Fruit fly (Drosophila melanogaster) whole organism, embryonic: ENCODE data around the gene Actn.

ENCODE experiments used
- Abd-B ChIP-seq: fragments of 200-800 bp; sonication (Bioruptor generic); optimal IDR thresholded peaks from 2 replicates; lab custom pipeline; 2018; ENCODE audit warnings: missing biosample characterization, mild to moderate bottlenecking, missing genetic modification characterization, moderate library complexity
- Aef1 ChIP-seq: fragments of 200-800 bp; sonication (Bioruptor generic); IDR thresholded peaks from 3 replicates; pipeline ENCODE4 v1.3.6; 2022; ENCODE audit warnings: missing biosample characterization, missing genetic modification characterization
- Atf6 ChIP-seq: fragments of 200-800 bp; sonication (Bioruptor generic); IDR thresholded peaks from 2 replicates; pipeline ENCODE4 v1.3.6; 2022; ENCODE audit warnings: missing biosample characterization, missing genetic modification characterization
- Awh ChIP-seq: fragments of 200-800 bp; sonication (Bioruptor generic); IDR thresholded peaks from 2 replicates; pipeline ENCODE4, ENCODE4 v1.3.6; 2022; ENCODE audit warnings: missing biosample characterization, missing genetic modification characterization
- B-H1 ChIP-seq: fragments of 200-800 bp; sonication (Bioruptor generic); IDR thresholded peaks from 3 replicates; pipeline ENCODE4 v1.3.6; 2022; ENCODE audit warnings: missing biosample characterization, missing genetic modification characterization
- BEAF-32 ChIP-seq: fragments of 200-800 bp; sonication (Bioruptor generic); optimal IDR thresholded peaks from 3 replicates; lab custom pipeline; 2017; ENCODE audit warnings: missing biosample characterization, missing genetic modification characterization, mild to moderate bottlenecking, moderate library complexity, missing genetic modification reagents
- CG12219 ChIP-seq: fragments of 200-800 bp; sonication (Bioruptor generic); optimal IDR thresholded peaks from 3 replicates; lab custom pipeline; 2018; ENCODE audit warnings: missing biosample characterization, mild to moderate bottlenecking, missing genetic modification characterization
- CG12769 ChIP-seq: fragments of 200-800 bp; sonication (Bioruptor generic); optimal IDR thresholded peaks from 2 replicates; lab custom pipeline; 2019; ENCODE audit warnings: missing biosample characterization, mild to moderate bottlenecking, missing genetic modification characterization, moderate library complexity
- CG15073 ChIP-seq: fragments of 200-800 bp; sonication (Bioruptor generic); optimal IDR thresholded peaks from 2 replicates; lab custom pipeline; 2016; ENCODE audit warnings: missing biosample characterization, missing genetic modification characterization
- CG17328 ChIP-seq: fragments of 200-800 bp; sonication (Bioruptor generic); IDR thresholded peaks from 2 replicates; pipeline ENCODE4 v1.3.6; 2022; ENCODE audit warnings: missing biosample characterization, missing genetic modification characterization
- CG18262 ChIP-seq: fragments of 200-800 bp; optimal IDR thresholded peaks from 3 replicates; lab custom pipeline; 2019; ENCODE audit warnings: missing biosample characterization, mild to moderate bottlenecking, missing genetic modification characterization, moderate library complexity
- CG2120 ChIP-seq: fragments of 200-800 bp; sonication (Bioruptor generic); optimal IDR thresholded peaks from 3 replicates; lab custom pipeline; 2016; ENCODE audit warnings: missing biosample characterization, missing genetic modification characterization
- CG2202 ChIP-seq: fragments of 200-800 bp; sonication (Bioruptor generic); optimal IDR thresholded peaks from 2 replicates; lab custom pipeline; 2018; ENCODE audit warnings: missing biosample characterization, mild to moderate bottlenecking, missing genetic modification characterization
- CG30403 ChIP-seq: fragments of 200-800 bp; sonication (Bioruptor generic); optimal IDR thresholded peaks from 3 replicates; lab custom pipeline; 2016; ENCODE audit warnings: missing biosample characterization, missing genetic modification characterization
- CG3995 ChIP-seq: fragments of 200-800 bp; sonication (Bioruptor generic); optimal IDR thresholded peaks from 3 replicates; lab custom pipeline; 2016; ENCODE audit warnings: missing biosample characterization, missing genetic modification characterization
- CG4730 ChIP-seq: fragments of 200-800 bp; sonication (Bioruptor generic); IDR thresholded peaks from 2 replicates; pipeline ENCODE4 v1.3.6; 2022; ENCODE audit warnings: missing biosample characterization, missing genetic modification characterization
- CG6813 ChIP-seq: fragments of 200-800 bp; sonication (Bioruptor generic); optimal IDR thresholded peaks from 2 replicates; lab custom pipeline; 2017; ENCODE audit warnings: missing biosample characterization, missing genetic modification characterization, mild to moderate bottlenecking, moderate library complexity, missing genetic modification reagents
- CG9215 ChIP-seq: fragments of 200-800 bp; sonication (Bioruptor generic); IDR thresholded peaks from 2 replicates; pipeline ENCODE4 v1.3.6; 2022; ENCODE audit warnings: missing biosample characterization, missing genetic modification characterization
- CoRest ChIP-seq: fragments of 200-800 bp; sonication (Bioruptor generic); optimal IDR thresholded peaks from 3 replicates; lab custom pipeline; 2018; ENCODE audit warnings: missing biosample characterization, mild to moderate bottlenecking, missing genetic modification characterization, moderate library complexity
- Dfd ChIP-seq, 2 experiments: fragments of >200 bp; optimal IDR thresholded peaks; 2 replicates each; lab custom pipeline; 2017; ENCODE audit warnings: missing biosample characterization in 2 of 2, missing genetic modification characterization in 2 of 2
- Doc3 ChIP-seq: fragments of 200-800 bp; sonication (Bioruptor generic); IDR thresholded peaks from 3 replicates; pipeline ENCODE4 v1.3.6; 2022; ENCODE audit warnings: missing biosample characterization, missing genetic modification characterization; ENCODE audit not compliant: partially characterized antibody
- Drgx ChIP-seq: fragments of 200-800 bp; sonication (Bioruptor generic); IDR thresholded peaks from 2 replicates; pipeline ENCODE4 v1.3.6; 2022; ENCODE audit warnings: missing biosample characterization, missing genetic modification characterization
- Meics ChIP-seq: fragments of 200-800 bp; sonication (Bioruptor generic); optimal IDR thresholded peaks from 2 replicates; lab custom pipeline; 2017; ENCODE audit warnings: missing biosample characterization, mild to moderate bottlenecking, missing genetic modification characterization
- Myb ChIP-seq: fragments of 200-800 bp; sonication (Bioruptor generic); optimal IDR thresholded peaks from 2 replicates; lab custom pipeline; 2016; ENCODE audit warnings: missing biosample characterization, missing genetic modification characterization
- Optix ChIP-seq: fragments of 200-800 bp; sonication (Bioruptor generic); IDR thresholded peaks from 3 replicates; pipeline ENCODE4 v1.3.6; 2022; ENCODE audit warnings: missing biosample characterization, missing genetic modification characterization
- Sox102F ChIP-seq: fragments of 200-800 bp; sonication (Bioruptor generic); optimal IDR thresholded peaks from 2 replicates; lab custom pipeline; 2018; ENCODE audit warnings: missing biosample characterization, mild to moderate bottlenecking, missing genetic modification characterization, moderate library complexity
- Taf1 ChIP-seq: fragments of 200-800 bp; sonication (Bioruptor generic); IDR thresholded peaks from 2 replicates; pipeline ENCODE4 v1.3.6; 2022; ENCODE audit warnings: missing biosample characterization, missing genetic modification characterization
- al ChIP-seq: fragments of 200-800 bp; sonication (Bioruptor generic); IDR thresholded peaks from 2 replicates; pipeline ENCODE4 v1.3.6; 2022; ENCODE audit warnings: missing biosample characterization, missing genetic modification characterization
- az2 ChIP-seq: fragments of 200-800 bp; sonication (Bioruptor generic); optimal IDR thresholded peaks from 3 replicates; lab custom pipeline; 2016; ENCODE audit warnings: missing biosample characterization, missing genetic modification characterization
- chif ChIP-seq, 2 experiments: fragments of 200-800 bp; sonication (Bioruptor generic); optimal IDR thresholded peaks; 3 replicates each; lab custom pipeline; 2016; ENCODE audit warnings: missing biosample characterization in 2 of 2, missing genetic modification characterization in 2 of 2
- crol ChIP-seq: fragments of 200-800 bp; sonication (Bioruptor generic); IDR thresholded peaks from 2 replicates; pipeline ENCODE4 v1.3.6; 2022; ENCODE audit warnings: missing biosample characterization, missing genetic modification characterization
- dimm ChIP-seq: fragments of 200-800 bp; sonication (Bioruptor generic); IDR thresholded peaks from 2 replicates; pipeline ENCODE4 v1.3.6; 2022; ENCODE audit warnings: missing biosample characterization, missing genetic modification characterization
- dmrt11E ChIP-seq: fragments of 200-800 bp; sonication (Bioruptor generic); optimal IDR thresholded peaks from 3 replicates; lab custom pipeline; 2018; ENCODE audit warnings: missing biosample characterization, mild to moderate bottlenecking, missing genetic modification characterization, moderate library complexity
- dpn ChIP-seq, 2 experiments: fragments of 200-800 bp; sonication (Bioruptor generic); optimal IDR thresholded peaks; 3 replicates each; lab custom pipeline; 2016; ENCODE audit warnings: missing biosample characterization in 2 of 2, missing genetic modification characterization in 2 of 2
- gem ChIP-seq: fragments of 200-800 bp; sonication (Bioruptor generic); optimal IDR thresholded peaks from 2 replicates; lab custom pipeline; 2019; ENCODE audit warnings: missing biosample characterization, mild to moderate bottlenecking, missing genetic modification characterization, moderate library complexity
- ham ChIP-seq: fragments of 200-800 bp; sonication (Bioruptor generic); IDR thresholded peaks from 2 replicates; pipeline ENCODE4 v1.3.6; 2022; ENCODE audit warnings: missing biosample characterization, missing genetic modification characterization
- hbn ChIP-seq: fragments of 200-800 bp; sonication (Bioruptor generic); IDR thresholded peaks from 2 replicates; pipeline ENCODE4 v1.3.6; 2022; ENCODE audit warnings: missing biosample characterization, missing genetic modification characterization; ENCODE audit not compliant: partially characterized antibody
- inv ChIP-seq: fragments of 200-800 bp; sonication (Bioruptor generic); IDR thresholded peaks from 2 replicates; pipeline ENCODE4 v1.3.6; 2022; ENCODE audit warnings: missing biosample characterization, missing genetic modification characterization; ENCODE audit not compliant: partially characterized antibody
- lab ChIP-seq: fragments of 200-800 bp; sonication (Bioruptor generic); optimal IDR thresholded peaks from 3 replicates; lab custom pipeline; 2017; ENCODE audit warnings: missing biosample characterization, missing genetic modification characterization, mild to moderate bottlenecking, moderate library complexity, missing genetic modification reagents
- lmd ChIP-seq: fragments of 200-800 bp; sonication (Bioruptor generic); IDR thresholded peaks from 2 replicates; pipeline ENCODE4 v1.3.6; 2022; ENCODE audit warnings: missing biosample characterization, missing genetic modification characterization
- luna ChIP-seq: fragments of 200-800 bp; sonication (Bioruptor generic); optimal IDR thresholded peaks from 2 replicates; lab custom pipeline; 2016; ENCODE audit warnings: missing biosample characterization, missing genetic modification characterization
- nau ChIP-seq: fragments of 200-800 bp; sonication (Bioruptor generic); optimal IDR thresholded peaks from 3 replicates; lab custom pipeline; 2017; ENCODE audit warnings: missing biosample characterization, mild to moderate bottlenecking, missing genetic modification characterization, missing genetic modification reagents
- ranshi ChIP-seq: fragments of 200-800 bp; sonication (Bioruptor generic); IDR thresholded peaks from 2 replicates; pipeline ENCODE4 v1.3.6; 2022; ENCODE audit warnings: missing biosample characterization, missing genetic modification characterization
- so ChIP-seq: fragments of 200-800 bp; sonication (Bioruptor generic); IDR thresholded peaks from 3 replicates; pipeline ENCODE4 v1.3.6; 2022; ENCODE audit warnings: missing biosample characterization, missing genetic modification characterization
- sr ChIP-seq: fragments of 200-800 bp; sonication (Bioruptor generic); IDR thresholded peaks from 3 replicates; pipeline ENCODE4 v1.3.6; 2022; ENCODE audit warnings: missing biosample characterization, missing genetic modification characterization
- trh ChIP-seq: fragments of 200-800 bp; sonication (Bioruptor generic); optimal IDR thresholded peaks from 2 replicates; lab custom pipeline; 2016; ENCODE audit warnings: missing biosample characterization, missing genetic modification characterization
- unc-4 ChIP-seq: fragments of 200-800 bp; sonication (Bioruptor generic); IDR thresholded peaks from 2 replicates; pipeline ENCODE4 v1.3.6; 2022; ENCODE audit warnings: missing biosample characterization, missing genetic modification characterization; ENCODE audit not compliant: partially characterized antibody
- vfl ChIP-seq: fragments of 200-800 bp; sonication (Bioruptor generic); optimal IDR thresholded peaks from 2 replicates; lab custom pipeline; 2016; ENCODE audit warnings: missing biosample characterization, missing genetic modification characterization

Actn gene

DNA sequence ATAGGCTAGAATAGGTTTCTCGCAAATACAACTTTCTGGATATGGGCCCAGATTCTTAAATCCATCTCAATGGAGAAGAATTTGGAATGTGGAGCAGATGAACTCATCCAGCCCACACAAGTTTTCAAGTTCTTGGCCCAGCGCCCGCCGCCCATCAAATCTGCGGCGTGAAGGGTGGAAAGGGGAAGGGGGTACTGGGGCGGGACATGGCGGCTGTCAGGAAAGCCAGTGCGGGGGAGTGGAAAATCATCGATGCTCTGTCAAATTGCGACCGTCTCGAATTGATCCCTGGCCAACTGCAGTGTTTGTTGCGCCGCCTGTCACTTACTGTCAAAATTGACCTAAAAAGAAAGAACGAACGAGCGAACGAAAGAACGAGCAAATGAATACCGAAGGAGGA, 56.6 kb downstream of the Actn start:
- TF ChIP-seq Aef1 (GFP tag; lab: Robert Waterston, UW) (no peak), hbn (GFP tag; lab: Robert Waterston, UW) (no peak), luna (no peak), dpn (GFP tag; optimal IDR thresholded peaks at IDR 0.05; lab: Kevin White, UChicago) (no peak), Sox102F (no peak), CG2120 (no peak), CG12769 (tag; lab: Kevin White, UChicago) (peak; percentile 10), Meics (GFP tag; lab: Kevin White, UChicago) (no peak), sr (GFP tag; lab: Robert Waterston, UW) (peak; percentile 91), crol (GFP tag; lab: Robert Waterston, UW) (peak; percentile 66), Dfd (GFP tag; optimal IDR thresholded peaks at IDR 0.05; lab: Kevin White, UChicago) (no peak), CG15073 (GFP tag; lab: Kevin White, UChicago) (no peak), nau (GFP tag; lab: Kevin White, UChicago) (peak; percentile 37)

DNA sequence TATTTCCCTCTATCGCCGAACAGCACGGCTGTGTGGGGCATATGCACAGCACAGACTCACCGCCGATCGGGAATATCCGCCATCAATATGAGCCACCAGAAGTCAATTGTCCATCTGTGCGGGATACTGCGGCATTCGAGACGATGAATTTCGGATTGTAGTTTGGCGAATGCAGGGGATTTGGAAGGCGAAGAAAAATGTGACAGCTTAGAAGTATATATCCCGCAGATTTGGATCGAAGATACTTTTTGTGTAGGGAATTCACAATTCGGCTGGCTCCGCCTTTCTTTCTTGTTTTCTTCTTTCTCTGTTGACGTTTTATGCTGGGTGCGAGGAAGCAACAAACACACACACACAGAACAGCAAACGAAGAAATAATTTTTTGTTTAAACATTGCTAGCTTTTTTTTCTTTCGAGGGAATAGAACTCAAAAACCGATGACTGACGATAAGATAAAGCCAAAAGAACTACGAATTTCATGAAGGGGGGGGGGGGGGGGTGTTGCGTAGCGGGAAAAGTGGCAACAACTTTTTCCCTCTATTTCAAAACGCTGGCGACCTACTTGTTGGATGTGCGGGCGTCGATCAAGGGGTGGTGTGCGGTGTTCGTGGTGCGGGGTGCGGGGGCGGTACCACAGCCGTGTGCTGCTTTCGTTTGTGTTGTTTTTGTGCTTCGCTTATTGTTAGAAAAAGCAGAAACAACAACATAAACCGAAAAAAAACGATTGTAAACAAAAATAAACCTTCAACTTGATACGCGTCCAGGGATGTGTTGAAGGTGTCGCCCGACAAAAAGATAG, 57.7 kb downstream of the Actn start:
- TF ChIP-seq CG12219 (GFP tag; lab: Kevin White, UChicago) (peak; percentile 77), az2 (GFP tag; lab: Kevin White, UChicago) (peak; percentile 56), CG17328 (GFP tag; lab: Robert Waterston, UW) (peak; percentile 70), ham (GFP tag; lab: Robert Waterston, UW) (no peak), BEAF-32 (no peak), al (GFP tag; lab: Robert Waterston, UW) (peak; percentile 68; the same call in 1 of the 2 replicates), chif (GFP tag; optimal IDR thresholded peaks at IDR 0.05; lab: Kevin White, UChicago) (peak; percentile 50 to 76), Doc3 (no peak), Atf6 (GFP tag; lab: Robert Waterston, UW) (peak; percentile 54; the same call in 1 of the 2 replicates), dmrt11E (tag; lab: Kevin White, UChicago) (peak; percentile 16), CG30403 (GFP tag; lab: Kevin White, UChicago) (peak; percentile 66), CG4730 (peak; percentile 50), Abd-B (GFP tag; lab: Kevin White, UChicago) (peak; percentile 84), unc-4 (GFP tag; lab: Robert Waterston, UW) (no peak), B-H1 (peak; percentile 64), Awh (GFP tag; lab: Robert Waterston, UW) (peak; percentile 57; the same call in 1 of the 2 replicates), CG3995 (peak; percentile 28), so (peak; percentile 82; the same call in 2 of the 3 replicates), CG18262 (peak; percentile 83), Optix (peak; percentile 82), Taf1 (0 out of 2 replicates have a peak, but pooled peaks have one; percentile 19), CG2202 (tag; lab: Kevin White, UChicago) (no peak), ranshi (peak; percentile 44; the same call in 1 of the 2 replicates), CG15073 (GFP tag; lab: Kevin White, UChicago) (no peak), inv (GFP tag; lab: Robert Waterston, UW) (no peak), Drgx (GFP tag; lab: Robert Waterston, UW) (peak; percentile 59), lmd (GFP tag; lab: Robert Waterston, UW) (peak; percentile 87), CoRest (peak; percentile 89), lab (peak; percentile 59), gem (tag; lab: Kevin White, UChicago) (peak; percentile 87), Myb (GFP tag; lab: Kevin White, UChicago) (peak; percentile 65), trh (GFP tag; lab: Kevin White, UChicago) (peak; percentile 7), CG6813 (peak; percentile 37), dimm (GFP tag; lab: Robert Waterston, UW) (peak; percentile 31; the same call in 1 of the 2 replicates), CG9215 (peak; percentile 60), vfl (GFP tag; lab: Kevin White, UChicago) (no peak)
